Fruit fly (Drosophila melanogaster): ENCODE data around the gene Vha100-1.

- no peak for TF ChIP-seq CG10348 (GFP tag; IDR thresholded peaks at IDR 0.05)
- TF ChIP-seq CG32121 (GFP tag; IDR thresholded peaks at IDR 0.05): no peak
- TF ChIP-seq EcR (GFP tag; optimal IDR thresholded peaks at IDR 0.05): no peak
- no peak for TF ChIP-seq Pif1A (GFP tag; optimal IDR thresholded peaks at IDR 0.05)
- TF ChIP-seq fd96Ca (GFP tag; IDR thresholded peaks at IDR 0.05): no peak
- no peak for TF ChIP-seq D1 (tag; optimal IDR thresholded peaks at IDR 0.05)
- TF ChIP-seq Pif1B (GFP tag; optimal IDR thresholded peaks at IDR 0.05): no peak
- TF ChIP-seq CG8301 (tag; optimal IDR thresholded peaks at IDR 0.05): no peak
- no peak for TF ChIP-seq CG8159 (tag; optimal IDR thresholded peaks at IDR 0.05)
- no peak for TF ChIP-seq CG13204 (GFP tag; optimal IDR thresholded peaks at IDR 0.05)
These were observed at the start of gene Vha100-1, which contains the start of gene dgt6 for dm6 chr3R:29130902-29131621.
